Worm (Caenorhabditis elegans): Measurements from ENCODE around the gene kle-2.

- TF ChIP-seq zip-8 (tag; optimal IDR thresholded peaks at IDR 0.05), result no peak
- TF ChIP-seq nhr-76 (tag; optimal IDR thresholded peaks at IDR 0.05), result no peak
- TF ChIP-seq ztf-11 (tag; optimal IDR thresholded peaks at IDR 0.05), result no peak
- no peak for TF ChIP-seq drap-1 (GFP tag; optimal IDR thresholded peaks at IDR 0.05)
- no peak for TF ChIP-seq elt-3 (tag; optimal IDR thresholded peaks at IDR 0.05)
- no peak for TF ChIP-seq nhr-237 (tag; optimal IDR thresholded peaks at IDR 0.05)
- TF ChIP-seq pha-4 (tag; optimal IDR thresholded peaks at IDR 0.05), result no peak
- TF ChIP-seq elt-1 (tag; optimal IDR thresholded peaks at IDR 0.05; ENCODE audit: borderline replicate concordance, insufficient read depth), result no peak
- no peak for TF ChIP-seq ceh-83 (GFP tag; optimal IDR thresholded peaks at IDR 0.05)
- no peak for TF ChIP-seq blmp-1 (tag; optimal IDR thresholded peaks at IDR 0.05)
- TF ChIP-seq cnd-1 (tag; optimal IDR thresholded peaks at IDR 0.05), result no peak
Observed at ce11 chrIII:7969121-7969520, 27.6 kb downstream of the kle-2 start, which contains the start of the genes F54H12.8 and F54H12.7.

All from whole organism, mixed stage, embryonic.